Worm (Caenorhabditis elegans) whole organism, L1 larva: Measurements from ENCODE around the gene ddo-3.

Experiments used
- C04F5.9 ChIP-seq: sonication (generic microtip); optimal IDR thresholded peaks from 2 replicates; lab custom pipeline; 2016; ENCODE audit warnings: missing genetic modification characterization, missing compliant biosample characterization
- C16A3.4 ChIP-seq: fragments of 150-350 bp; optimal IDR thresholded peaks from 2 replicates; lab custom pipeline; 2014; ENCODE audit warnings: missing biosample characterization, missing genetic modification characterization
- C34B4.2 ChIP-seq: sonication (generic microtip); optimal IDR thresholded peaks from 2 replicates; lab custom pipeline; 2017; ENCODE audit warnings: mild to moderate bottlenecking, missing genetic modification characterization, missing compliant biosample characterization
- aha-1 ChIP-seq: fragments of 150-350 bp; optimal IDR thresholded peaks from 2 replicates; lab custom pipeline; 2014; ENCODE audit warnings: missing biosample characterization, missing genetic modification characterization
- ama-1 ChIP-seq: fragments of 150-350 bp; optimal IDR thresholded peaks from 2 replicates; lab custom pipeline; 2014
- blmp-1 ChIP-seq: fragments of 150-350 bp; optimal IDR thresholded peaks from 2 replicates; lab custom pipeline; 2014; ENCODE audit warnings: missing biosample characterization, missing genetic modification characterization
- ceh-63 ChIP-seq: fragments of 200-800 bp; sonication (Bioruptor generic); optimal IDR thresholded peaks from 2 replicates; lab custom pipeline; 2018; ENCODE audit warnings: mild to moderate bottlenecking, missing genetic modification characterization, missing compliant biosample characterization
- ceh-8 ChIP-seq: fragments of 200-800 bp; sonication (Bioruptor generic); optimal IDR thresholded peaks from 2 replicates; lab custom pipeline; 2018; ENCODE audit warnings: mild to moderate bottlenecking, missing genetic modification characterization, moderate library complexity, missing compliant biosample characterization
- efl-1 ChIP-seq, 4 experiments: fragments of 150-350 bp; optimal IDR thresholded peaks in 3 of 4; peaks in 1 of 4; 1 replicate in 1 of 4; 2 replicates in 3 of 4; lab custom pipeline; 2014; ENCODE audit warnings: missing biosample characterization in 2 of 4, missing genetic modification characterization in 2 of 4, missing genetic modification reagents in 2 of 4
- egl-13 ChIP-seq: sonication (generic microtip); optimal IDR thresholded peaks from 2 replicates; lab custom pipeline; 2016; ENCODE audit warnings: missing genotype, missing genetic modification reagents, missing genetic modification characterization, missing compliant biosample characterization
- elt-2 ChIP-seq: sonication (generic microtip); optimal IDR thresholded peaks from 2 replicates; lab custom pipeline; 2016; ENCODE audit warnings: missing genetic modification characterization, mild to moderate bottlenecking, inconsistent platforms, missing compliant biosample characterization, missing genetic modification reagents
- elt-3 ChIP-seq, 6 experiments: fragments of 150-350 bp in 1 of 6; sonication (generic microtip); optimal IDR thresholded peaks; 2 replicates each; lab custom pipeline; 2017 to 2018; ENCODE audit warnings: missing biosample characterization in 6 of 6, missing genetic modification characterization in 6 of 6, inconsistent platforms in 1 of 6
- ets-5 ChIP-seq: fragments of 200-800 bp; sonication (Bioruptor generic); IDR thresholded peaks from 2 replicates; pipeline ENCODE4 v1.3.6; 2022; ENCODE audit warnings: missing genetic modification characterization, missing compliant biosample characterization
- grh-1 ChIP-seq: fragments of 200-800 bp; sonication (Bioruptor generic); IDR thresholded peaks from 2 replicates; pipeline ENCODE4 v1.3.6; 2022; ENCODE audit warnings: missing genetic modification reagents, missing genetic modification characterization, missing compliant biosample characterization
- hpl-2 ChIP-seq: fragments of 150-350 bp; optimal IDR thresholded peaks from 2 replicates; lab custom pipeline; 2014; ENCODE audit warnings: missing biosample characterization, missing genetic modification reagents, missing genetic modification characterization
- irx-1 ChIP-seq: sonication (generic microtip); optimal IDR thresholded peaks from 2 replicates; lab custom pipeline; 2016; ENCODE audit warnings: missing genetic modification characterization, missing compliant biosample characterization
- isw-1 ChIP-seq: fragments of 200-800 bp; sonication (Bioruptor generic); IDR thresholded peaks from 2 replicates; pipeline ENCODE4 v1.3.6; 2022; ENCODE audit warnings: missing genetic modification characterization, missing compliant biosample characterization
- jun-1 ChIP-seq: fragments of 150-350 bp; optimal IDR thresholded peaks from 2 replicates; lab custom pipeline; 2014; ENCODE audit warnings: missing biosample characterization, missing genetic modification reagents, missing genetic modification characterization
- lin-13 ChIP-seq: fragments of 150-350 bp; optimal IDR thresholded peaks from 2 replicates; lab custom pipeline; 2014; ENCODE audit warnings: missing biosample characterization, missing genetic modification reagents, missing genetic modification characterization
- lin-14 ChIP-seq: fragments of 200-800 bp; sonication (Bioruptor generic); optimal IDR thresholded peaks from 2 replicates; lab custom pipeline; 2018; ENCODE audit warnings: mild to moderate bottlenecking, missing genetic modification characterization, moderate library complexity, missing compliant biosample characterization
- lin-39 ChIP-seq: fragments of 150-350 bp; optimal IDR thresholded peaks from 2 replicates; lab custom pipeline; 2014; ENCODE audit warnings: missing biosample characterization, missing genetic modification reagents, missing genetic modification characterization
- lir-3 ChIP-seq: sonication (generic microtip); optimal IDR thresholded peaks from 2 replicates; lab custom pipeline; 2016; ENCODE audit warnings: mild to moderate bottlenecking, missing genetic modification characterization, moderate library complexity, missing compliant biosample characterization; ENCODE audit not compliant: poor library complexity
- lsy-2 ChIP-seq, 2 experiments: fragments of 150-350 bp; optimal IDR thresholded peaks; 2 replicates each; lab custom pipeline; 2014; ENCODE audit warnings: missing biosample characterization in 2 of 2, missing genetic modification characterization in 2 of 2
- mab-9 ChIP-seq: fragments of 200-800 bp; sonication (Bioruptor generic); IDR thresholded peaks from 2 replicates; pipeline ENCODE4 v1.3.6; 2022; ENCODE audit warnings: missing genetic modification reagents, missing genetic modification characterization, missing compliant biosample characterization
- mdl-1 ChIP-seq, 2 experiments: fragments of 150-350 bp; optimal IDR thresholded peaks; 2 replicates each; lab custom pipeline; 2014 to 2017; ENCODE audit warnings: missing biosample characterization in 2 of 2, missing genetic modification characterization in 2 of 2, inconsistent platforms in 1 of 2
- nhr-11 ChIP-seq: fragments of 150-350 bp; optimal IDR thresholded peaks from 2 replicates; lab custom pipeline; 2014; ENCODE audit warnings: missing biosample characterization, missing genetic modification characterization
- nhr-12 ChIP-seq: sonication (generic microtip); optimal IDR thresholded peaks from 2 replicates; lab custom pipeline; 2017; ENCODE audit warnings: missing biosample characterization, missing genetic modification characterization
- nhr-28 ChIP-seq: fragments of 150-350 bp; optimal IDR thresholded peaks from 2 replicates; lab custom pipeline; 2014; ENCODE audit warnings: missing biosample characterization, missing genetic modification characterization
- nhr-47 ChIP-seq: sonication (generic microtip); optimal IDR thresholded peaks from 2 replicates; lab custom pipeline; 2016; ENCODE audit warnings: mild to moderate bottlenecking, missing genetic modification characterization, moderate library complexity, missing compliant biosample characterization
- nhr-71 ChIP-seq: sonication (generic microtip); optimal IDR thresholded peaks from 2 replicates; lab custom pipeline; 2016; ENCODE audit warnings: mild to moderate bottlenecking, missing genetic modification characterization, moderate library complexity, missing compliant biosample characterization
- nhr-77 ChIP-seq: fragments of 150-350 bp; optimal IDR thresholded peaks from 2 replicates; lab custom pipeline; 2014; ENCODE audit warnings: missing biosample characterization, missing genetic modification characterization
- nhr-85 ChIP-seq: sonication (generic microtip); peaks from one replicate; lab custom pipeline; 2016; ENCODE audit warnings: missing genetic modification characterization, inconsistent platforms, missing compliant biosample characterization
- pag-3 ChIP-seq: sonication (generic microtip); optimal IDR thresholded peaks from 2 replicates; lab custom pipeline; 2017; ENCODE audit warnings: missing genetic modification characterization, mild to moderate bottlenecking, missing compliant biosample characterization, antibody characterized with exemption, borderline replicate concordance; ENCODE audit not compliant: insufficient read depth
- pqm-1 ChIP-seq: sonication (generic microtip); optimal IDR thresholded peaks from 3 replicates; lab custom pipeline; 2017; ENCODE audit warnings: missing biosample characterization, missing genetic modification characterization
- snpc-4 ChIP-seq: fragments of 150-350 bp; optimal IDR thresholded peaks from 2 replicates; lab custom pipeline; 2014; ENCODE audit warnings: missing biosample characterization, missing genetic modification characterization
- sox-4 ChIP-seq: sonication (generic microtip); optimal IDR thresholded peaks from 2 replicates; lab custom pipeline; 2016; ENCODE audit warnings: missing genetic modification characterization, missing compliant biosample characterization
- swsn-7 ChIP-seq: sonication (generic microtip); optimal IDR thresholded peaks from 2 replicates; lab custom pipeline; 2016; ENCODE audit warnings: missing genetic modification characterization, missing compliant biosample characterization
- unc-98 ChIP-seq: fragments of 200-800 bp; sonication (Bioruptor generic); IDR thresholded peaks from 2 replicates; pipeline ENCODE4 v1.3.6; 2022; ENCODE audit warnings: missing genetic modification characterization, missing compliant biosample characterization
- vab-15 ChIP-seq: sonication (generic microtip); optimal IDR thresholded peaks from 2 replicates; lab custom pipeline; 2017; ENCODE audit warnings: missing genotype, mild to moderate bottlenecking, missing genetic modification characterization, missing compliant biosample characterization
- zag-1 ChIP-seq: fragments of 150-350 bp; optimal IDR thresholded peaks from 2 replicates; lab custom pipeline; 2014; ENCODE audit warnings: missing biosample characterization, missing genetic modification characterization
- ztf-11 ChIP-seq, 2 experiments: sonication (generic microtip); optimal IDR thresholded peaks; 2 replicates each; lab custom pipeline; 2016 to 2017; ENCODE audit warnings: missing genetic modification characterization in 2 of 2, missing biosample characterization in 1 of 2, missing compliant biosample characterization in 1 of 2

The ddo-3 gene

ce11 chrIII:6551187-6552058, 36.2 kb upstream of the ddo-3 start, which contains the start of gene C09E7.7 (continued):
- TF ChIP-seq lin-14, result peak; percentile 93
- peak; percentile 77 for TF ChIP-seq nhr-71 (tag; lab: Kevin White, UChicago)
- peak; percentile 76 for TF ChIP-seq egl-13 (tag; lab: Kevin White, UChicago)
- peak; percentile 77 for TF ChIP-seq nhr-85 (tag; lab: Kevin White, UChicago)
- TF ChIP-seq blmp-1 (tag; lab: Kevin White, UChicago), result peak; percentile 33

- TF ChIP-seq nhr-11, result no peak
- TF ChIP-seq unc-98 (GFP tag; lab: Robert Waterston, UW), result no peak
- no peak for TF ChIP-seq lir-3
- no peak for TF ChIP-seq C04F5.9 (tag; lab: Kevin White, UChicago)
- no peak for TF ChIP-seq mdl-1 (tag; optimal IDR thresholded peaks at IDR 0.05; lab: Kevin White, UChicago)
- no peak for TF ChIP-seq egl-13 (tag; lab: Kevin White, UChicago)
- TF ChIP-seq nhr-12 (tag; lab: Kevin White, UChicago), result no peak
- TF ChIP-seq pag-3 (tag; lab: Kevin White, UChicago), result no peak
- no peak for TF ChIP-seq grh-1 (GFP tag; lab: Robert Waterston, UW)
- TF ChIP-seq, all 84 proteins: peak for 0
Observed at ce11 chrIII:6558487-6558886, 29.2 kb upstream of the ddo-3 start, which contains the start of gene C09E7.8. Gene C09E7.8, minus strand, starts transcription at chrIII:6558587.

ce11 chrIII:6577159-6577558, 10.5 kb upstream of the ddo-3 start:
- TF ChIP-seq elt-3 (tag; optimal IDR thresholded peaks at IDR 0.05; lab: Kevin White, UChicago), result no peak
- TF ChIP-seq isw-1 (GFP tag; lab: Robert Waterston, UW), result no peak
- peak; percentile 20 for TF ChIP-seq lin-14
- TF ChIP-seq hpl-2, result no peak
- no peak for TF ChIP-seq efl-1 (optimal IDR thresholded peaks at IDR 0.05; lab: Kevin White, UChicago)
- peak in 1 of 2 experiments; percentile 72 for TF ChIP-seq efl-1 (GFP tag; optimal IDR thresholded peaks at IDR 0.05 in 1 of 2; lab: Kevin White, UChicago)
- no peak for TF ChIP-seq nhr-11
- no peak for TF ChIP-seq jun-1 (tag; lab: Kevin White, UChicago)
- TF ChIP-seq aha-1, result no peak
- no peak for TF ChIP-seq mab-9
- no peak for TF ChIP-seq lin-39 (tag; lab: Kevin White, UChicago)
- no peak for TF ChIP-seq C16A3.4 (tag; lab: Kevin White, UChicago)
- no peak for TF ChIP-seq swsn-7 (tag; lab: Kevin White, UChicago)
- TF ChIP-seq pqm-1 (tag; lab: Kevin White, UChicago), result no peak
- no peak for TF ChIP-seq lsy-2 (tag; optimal IDR thresholded peaks at IDR 0.05; lab: Kevin White, UChicago)

ce11 chrIII:6578505-6578904, 9.2 kb upstream of the ddo-3 start, which contains the start of gene F27B3.6:
Gene F27B3.6, minus strand, starts transcription at chrIII:6578605.
- TF ChIP-seq isw-1 (GFP tag; lab: Robert Waterston, UW) (no peak), aha-1 (no peak), lin-13 (no peak), ceh-63 (no peak), lin-14 (no peak), nhr-28 (tag; lab: Kevin White, UChicago) (no peak), elt-2 (tag; lab: Kevin White, UChicago) (no peak), sox-4 (no peak), irx-1 (no peak), ets-5 (GFP tag; lab: Robert Waterston, UW) (no peak), ceh-8 (GFP tag; lab: Kevin White, UChicago) (no peak), C34B4.2 (no peak), snpc-4 (tag; lab: Kevin White, UChicago) (no peak), nhr-47 (tag; lab: Kevin White, UChicago) (no peak), ama-1 (lab: Kevin White, UChicago) (no peak), nhr-77 (tag; lab: Kevin White, UChicago) (no peak), ztf-11 (tag; optimal IDR thresholded peaks at IDR 0.05; lab: Kevin White, UChicago) (no peak), zag-1 (tag; lab: Kevin White, UChicago) (no peak), vab-15 (tag; lab: Kevin White, UChicago) (no peak)
